Worm (Caenorhabditis elegans) whole organism, mixed stage, embryonic: ENCODE measurements around the gene D1086.3.

Experiments
- blmp-1 ChIP-seq: fragments of 150-350 bp; optimal IDR thresholded peaks from 2 replicates; lab custom pipeline; 2014; ENCODE audit warnings: missing biosample characterization, missing genetic modification characterization
- ceh-43 ChIP-seq: fragments of 200-800 bp; sonication (Bioruptor generic); optimal IDR thresholded peaks from 2 replicates; lab custom pipeline; 2018; ENCODE audit warnings: mild to moderate bottlenecking, missing genetic modification characterization, moderate library complexity, missing compliant biosample characterization
- elt-1 ChIP-seq: sonication (generic microtip); optimal IDR thresholded peaks from 2 replicates; lab custom pipeline; 2017; ENCODE audit warnings: missing genetic modification characterization, mild to moderate bottlenecking, missing compliant biosample characterization, antibody characterized with exemption, moderate library complexity, borderline replicate concordance; ENCODE audit not compliant: insufficient read depth
- flh-1 ChIP-seq: fragments of 200-800 bp; sonication (Bioruptor generic); optimal IDR thresholded peaks from 2 replicates; lab custom pipeline; 2018; ENCODE audit warnings: mild to moderate bottlenecking, missing genetic modification characterization, moderate library complexity, missing compliant biosample characterization
- hlh-1 ChIP-seq: fragments of 150-350 bp; optimal IDR thresholded peaks from 2 replicates; lab custom pipeline; 2014; ENCODE audit warnings: missing biosample characterization, missing genetic modification reagents, missing genetic modification characterization
- lin-13 ChIP-seq: fragments of 150-350 bp; optimal IDR thresholded peaks from 2 replicates; lab custom pipeline; 2014; ENCODE audit warnings: missing biosample characterization, missing genetic modification characterization
- lsy-2 ChIP-seq: fragments of 150-350 bp; optimal IDR thresholded peaks from 2 replicates; lab custom pipeline; 2014; ENCODE audit warnings: missing biosample characterization, missing genetic modification characterization
- mls-2 ChIP-seq: sonication (generic microtip); optimal IDR thresholded peaks from 2 replicates; lab custom pipeline; 2016; ENCODE audit warnings: mild to moderate bottlenecking, missing genetic modification characterization, moderate library complexity, missing compliant biosample characterization
- nhr-12 ChIP-seq: fragments of 150-350 bp; optimal IDR thresholded peaks from 2 replicates; lab custom pipeline; 2014; ENCODE audit warnings: missing biosample characterization, missing genetic modification characterization
- nhr-237 ChIP-seq: fragments of 150-350 bp; optimal IDR thresholded peaks from 2 replicates; lab custom pipeline; 2014; ENCODE audit warnings: missing biosample characterization, missing genetic modification characterization
- nhr-28 ChIP-seq: fragments of 150-350 bp; optimal IDR thresholded peaks from 2 replicates; lab custom pipeline; 2014; ENCODE audit warnings: missing biosample characterization, missing genetic modification characterization
- unc-120 ChIP-seq: sonication (generic microtip); optimal IDR thresholded peaks from 2 replicates; lab custom pipeline; 2017; ENCODE audit warnings: missing genetic modification characterization, missing compliant biosample characterization; ENCODE audit not compliant: poor library complexity, severe bottlenecking
- unc-62 ChIP-seq: fragments of 150-350 bp; optimal IDR thresholded peaks from 2 replicates; lab custom pipeline; 2014; ENCODE audit warnings: missing biosample characterization, missing genetic modification reagents, missing genetic modification characterization
- ztf-11 ChIP-seq: fragments of 150-350 bp; optimal IDR thresholded peaks from 2 replicates; lab custom pipeline; 2014; ENCODE audit warnings: missing biosample characterization, missing genetic modification characterization

ce11 chrV:14141846-14142245, 49.3 kb downstream of the D1086.3 start:
- TF ChIP-seq flh-1 (no peak), elt-1 (tag; lab: Kevin White, UChicago) (no peak), ztf-11 (tag; lab: Kevin White, UChicago) (no peak), nhr-28 (tag; lab: Kevin White, UChicago) (no peak), nhr-237 (tag; lab: Kevin White, UChicago) (no peak), mls-2 (tag; lab: Kevin White, UChicago) (no peak), nhr-12 (tag; lab: Kevin White, UChicago) (no peak), lin-13 (no peak), unc-120 (no peak), blmp-1 (no peak), lsy-2 (tag; lab: Kevin White, UChicago) (no peak), hlh-1 (tag; lab: Kevin White, UChicago) (no peak), unc-62 (GFP tag; lab: Kevin White, UChicago) (no peak), ceh-43 (no peak)
